Worm (Caenorhabditis elegans): Measurements from ENCODE around the gene set-1.

ce11 chrIII:6463679-6464078 is 11.5 kb upstream of the set-1 start, which contains the start of gene dlc-1:
- TF ChIP-seq zag-1 (tag; optimal IDR thresholded peaks at IDR 0.05) (no peak), nhr-28 (tag; optimal IDR thresholded peaks at IDR 0.05) (no peak), elt-3 (tag; optimal IDR thresholded peaks at IDR 0.05) (no peak), dpl-1 (GFP tag; optimal IDR thresholded peaks at IDR 0.05) (no peak), egl-27 (tag; optimal IDR thresholded peaks at IDR 0.05) (no peak), aly-2 (tag; optimal IDR thresholded peaks at IDR 0.05) (no peak), rnt-1 (tag; optimal IDR thresholded peaks at IDR 0.05) (no peak), sup-37 (GFP tag; optimal IDR thresholded peaks at IDR 0.05) (no peak)
